Fruit fly (Drosophila melanogaster) whole organism, pupa: Measurements from ENCODE around the gene Dlip2.

Experiments
- CG10348 ChIP-seq: fragments of 200-800 bp; sonication (Bioruptor generic); IDR thresholded peaks from 2 replicates; pipeline ENCODE4 v1.3.6; 2022; ENCODE audit warnings: missing biosample characterization, missing genetic modification characterization
- CG12605 ChIP-seq: fragments of 200-800 bp; sonication (Bioruptor generic); IDR thresholded peaks from 2 replicates; pipeline ENCODE4 v1.3.6; 2022; ENCODE audit warnings: missing biosample characterization, missing genetic modification characterization
- CG13204 ChIP-seq: fragments of 200-800 bp; sonication (Bioruptor generic); optimal IDR thresholded peaks from 2 replicates; lab custom pipeline; 2018; ENCODE audit warnings: missing biosample characterization, mild to moderate bottlenecking, missing genetic modification characterization, moderate library complexity
- CG14655 ChIP-seq: fragments of 200-800 bp; sonication (Bioruptor generic); optimal IDR thresholded peaks from 3 replicates; lab custom pipeline; 2017; ENCODE audit warnings: mild to moderate bottlenecking, missing biosample characterization, missing genetic modification reagents, missing genetic modification characterization
- CG15710 ChIP-seq: fragments of 200-800 bp; sonication (Bioruptor generic); optimal IDR thresholded peaks from 2 replicates; lab custom pipeline; 2018; ENCODE audit warnings: missing biosample characterization, mild to moderate bottlenecking, missing genetic modification characterization, moderate library complexity
- CG17806 ChIP-seq: fragments of 200-800 bp; sonication (Bioruptor generic); optimal IDR thresholded peaks from 2 replicates; lab custom pipeline; 2018; ENCODE audit warnings: missing biosample characterization, mild to moderate bottlenecking, missing genetic modification characterization, moderate library complexity
- CG32121 ChIP-seq: fragments of 200-800 bp; sonication (Bioruptor generic); IDR thresholded peaks from 2 replicates; pipeline ENCODE4 v1.3.6; 2022; ENCODE audit warnings: missing biosample characterization, missing genetic modification characterization
- CG34367 ChIP-seq: fragments of 200-800 bp; sonication (Bioruptor generic); optimal IDR thresholded peaks from 2 replicates; lab custom pipeline; 2018; ENCODE audit warnings: missing biosample characterization, mild to moderate bottlenecking, missing genetic modification characterization
- CG4496 ChIP-seq: fragments of 200-800 bp; sonication (Bioruptor generic); IDR thresholded peaks from 3 replicates; pipeline ENCODE4 v1.3.6; 2022; ENCODE audit warnings: missing biosample characterization, missing genetic modification characterization
- CG8159 ChIP-seq: fragments of 200-800 bp; sonication (Bioruptor generic); optimal IDR thresholded peaks from 3 replicates; lab custom pipeline; 2018; ENCODE audit warnings: missing biosample characterization, mild to moderate bottlenecking, missing genetic modification characterization, moderate library complexity
- CG8301 ChIP-seq: fragments of 200-800 bp; sonication (Bioruptor generic); optimal IDR thresholded peaks from 2 replicates; lab custom pipeline; 2018; ENCODE audit warnings: missing biosample characterization, mild to moderate bottlenecking, missing genetic modification characterization
- CG9948 ChIP-seq: fragments of 200-800 bp; sonication (Bioruptor generic); optimal IDR thresholded peaks from 2 replicates; lab custom pipeline; 2018; ENCODE audit warnings: missing biosample characterization, mild to moderate bottlenecking, missing genetic modification characterization, moderate library complexity
- D1 ChIP-seq: fragments of 200-800 bp; sonication (Bioruptor generic); optimal IDR thresholded peaks from 2 replicates; lab custom pipeline; 2018; ENCODE audit warnings: missing biosample characterization, mild to moderate bottlenecking, missing genetic modification characterization, moderate library complexity
- EcR ChIP-seq: fragments of 200-800 bp; sonication (Bioruptor generic); optimal IDR thresholded peaks from 3 replicates; lab custom pipeline; 2019; ENCODE audit warnings: missing biosample characterization, missing genetic modification characterization, mild to moderate bottlenecking, moderate library complexity, missing genetic modification reagents
- Ets98B ChIP-seq: fragments of 200-800 bp; sonication (Bioruptor generic); IDR thresholded peaks from 2 replicates; pipeline ENCODE4 v1.3.6; 2022; ENCODE audit warnings: missing biosample characterization, missing genetic modification characterization
- Pif1A ChIP-seq: fragments of 200-800 bp; sonication (Bioruptor generic); optimal IDR thresholded peaks from 3 replicates; lab custom pipeline; 2016; ENCODE audit warnings: missing biosample characterization, missing genetic modification characterization
- Pif1B ChIP-seq: fragments of 200-800 bp; sonication (Bioruptor generic); optimal IDR thresholded peaks from 3 replicates; lab custom pipeline; 2016; ENCODE audit warnings: missing biosample characterization, missing genetic modification characterization
- Snoo ChIP-seq: fragments of 200-800 bp; sonication (Bioruptor generic); optimal IDR thresholded peaks from 3 replicates; lab custom pipeline; 2017; ENCODE audit warnings: missing biosample characterization, mild to moderate bottlenecking, missing genetic modification characterization, inconsistent platforms
- fd96Ca ChIP-seq: fragments of 200-800 bp; sonication (Bioruptor generic); IDR thresholded peaks from 3 replicates; pipeline ENCODE4 v1.3.6; 2022; ENCODE audit warnings: missing biosample characterization, missing genetic modification characterization
- gl ChIP-seq: fragments of 200-800 bp; sonication (Bioruptor generic); optimal IDR thresholded peaks from 2 replicates; lab custom pipeline; 2018; ENCODE audit warnings: missing biosample characterization, mild to moderate bottlenecking, missing genetic modification characterization
- rn ChIP-seq: fragments of 200-800 bp; sonication (Bioruptor generic); IDR thresholded peaks from 2 replicates; pipeline ENCODE4 v1.3.6; 2022; ENCODE audit warnings: missing biosample characterization, missing genetic modification characterization

Dlip2 gene

DNA sequence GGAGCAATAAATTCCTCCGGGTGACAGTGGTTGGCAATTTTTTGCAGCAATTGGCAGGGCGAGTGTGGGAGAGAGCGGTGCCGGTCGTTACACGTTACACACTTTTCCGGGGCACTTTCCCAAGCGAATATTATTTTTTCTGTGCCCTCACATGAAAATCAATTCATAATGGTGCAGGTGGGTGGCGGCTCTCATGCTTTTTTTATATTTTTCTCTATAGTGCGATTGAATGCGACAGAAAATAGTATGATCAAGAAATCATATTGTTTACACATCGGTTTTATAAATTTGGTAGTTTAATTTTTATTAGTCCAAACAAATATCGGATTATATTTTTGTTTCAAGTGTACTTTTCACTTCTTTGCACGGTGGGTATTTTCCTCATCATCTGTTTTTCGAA lies 16.2 kb upstream of the Dlip2 start:
- TF ChIP-seq CG34367 (tag; lab: Kevin White, UChicago) (no peak), CG8159 (tag; lab: Kevin White, UChicago) (no peak), Ets98B (no peak), CG10348 (GFP tag; lab: Robert Waterston, UW) (no peak), Snoo (tag; lab: Kevin White, UChicago) (no peak), CG32121 (GFP tag; lab: Robert Waterston, UW) (peak; percentile 29; the same call in 1 of the 2 replicates), CG12605 (GFP tag; lab: Robert Waterston, UW) (no peak), D1 (tag; lab: Kevin White, UChicago) (no peak), fd96Ca (GFP tag; lab: Robert Waterston, UW) (peak; percentile 37; the same call in 1 of the 3 replicates), rn (GFP tag; lab: Robert Waterston, UW) (no peak), CG17806 (tag; lab: Kevin White, UChicago) (no peak), CG4496 (GFP tag; lab: Robert Waterston, UW) (no peak)
- TF ChIP-seq, all 21 proteins: peak for 2

- TF ChIP-seq fd96Ca (GFP tag; lab: Robert Waterston, UW) (no peak), CG12605 (GFP tag; lab: Robert Waterston, UW) (0 out of 2 replicates have a peak, but pooled peaks have one; percentile 2), CG4496 (GFP tag; lab: Robert Waterston, UW) (no peak)
These were observed 14.5 kb upstream of the Dlip2 start for dm6 chr3R:4659934-4660353.

DNA sequence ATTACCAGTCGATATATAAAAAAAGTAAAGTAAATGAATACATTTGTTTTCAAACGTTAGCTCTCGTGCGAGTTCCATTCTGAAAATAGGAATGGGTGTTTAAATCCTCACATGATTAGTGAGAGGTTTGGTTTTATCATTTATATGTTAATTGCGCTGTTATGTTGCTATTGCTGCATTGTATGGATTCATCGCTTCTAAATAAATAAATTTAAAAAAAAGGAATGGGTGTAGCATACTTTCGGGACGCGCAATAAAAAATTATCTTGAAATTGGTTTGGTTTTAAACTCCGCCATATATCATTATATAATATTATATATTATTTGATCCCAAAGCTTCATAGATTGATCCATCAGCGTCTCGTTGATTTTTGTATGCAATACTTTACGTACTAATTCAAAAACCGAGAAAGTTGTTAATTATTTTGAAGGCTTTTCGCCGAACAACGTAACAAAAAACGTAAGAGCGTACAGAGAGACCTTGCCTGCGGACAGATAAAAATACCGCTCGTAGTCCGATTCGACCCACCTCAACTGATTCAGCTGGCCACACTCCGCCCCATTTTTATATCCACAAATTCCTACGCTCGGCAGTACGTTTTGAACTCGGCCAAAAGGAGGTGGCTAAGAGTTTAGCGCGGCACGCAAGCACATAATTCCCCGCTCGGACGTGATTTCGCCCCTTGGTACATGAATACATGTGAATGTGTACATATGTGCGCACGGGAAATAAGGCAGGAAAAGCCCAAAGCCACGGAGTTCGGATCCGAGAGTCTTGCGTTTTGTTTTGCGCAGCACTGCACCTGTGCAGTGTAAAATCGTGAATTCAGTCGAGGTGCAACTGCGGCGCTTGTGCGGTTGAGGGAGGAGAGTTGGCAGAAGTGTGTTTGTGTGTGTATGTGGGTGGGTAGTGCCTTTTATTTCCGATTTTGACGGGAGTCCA lies 13.8 kb upstream of the Dlip2 start, which contains the start of gene smash:
smash (plus strand) TSS at position 589 of the 943 bp plus-strand sequence.
- TF ChIP-seq D1 (tag; lab: Kevin White, UChicago) (peak; percentile 63), Pif1B (GFP tag; lab: Kevin White, UChicago) (peak; percentile 27), CG8301 (tag; lab: Kevin White, UChicago) (no peak), CG9948 (tag; lab: Kevin White, UChicago) (peak; percentile 11), CG34367 (tag; lab: Kevin White, UChicago) (no peak), fd96Ca (GFP tag; lab: Robert Waterston, UW) (no peak; the same call in 2 of the 3 replicates), EcR (peak; percentile 49), Snoo (tag; lab: Kevin White, UChicago) (peak; percentile 45), CG17806 (tag; lab: Kevin White, UChicago) (no peak), gl (tag; lab: Kevin White, UChicago) (peak; percentile 35), Pif1A (GFP tag; lab: Kevin White, UChicago) (peak; percentile 11), CG8159 (tag; lab: Kevin White, UChicago) (peak; percentile 17), CG13204 (GFP tag; lab: Kevin White, UChicago) (no peak), CG32121 (GFP tag; lab: Robert Waterston, UW) (peak; percentile 56), CG12605 (GFP tag; lab: Robert Waterston, UW) (peak; percentile 71), Ets98B (peak; percentile 65; the same call in 1 of the 2 replicates), CG15710 (tag; lab: Kevin White, UChicago) (peak; percentile 32), CG4496 (GFP tag; lab: Robert Waterston, UW) (peak; percentile 88), CG14655 (no peak), CG10348 (GFP tag; lab: Robert Waterston, UW) (no peak), rn (GFP tag; lab: Robert Waterston, UW) (no peak)

dm6 chr3R:4654557-4655273 lies 9.3 kb upstream of the Dlip2 start, which contains the start of gene spartin:
Gene spartin, plus strand, starts transcription at chr3R:4654800.
- TF ChIP-seq CG15710 (tag; lab: Kevin White, UChicago) (peak; percentile 1), CG12605 (GFP tag; lab: Robert Waterston, UW) (peak; percentile 23; the same call in 1 of the 2 replicates), CG32121 (GFP tag; lab: Robert Waterston, UW) (no peak), Pif1B (GFP tag; lab: Kevin White, UChicago) (peak; percentile 25), EcR (peak; percentile 37)
- TF ChIP-seq, all 21 proteins: peak for 4

DNA sequence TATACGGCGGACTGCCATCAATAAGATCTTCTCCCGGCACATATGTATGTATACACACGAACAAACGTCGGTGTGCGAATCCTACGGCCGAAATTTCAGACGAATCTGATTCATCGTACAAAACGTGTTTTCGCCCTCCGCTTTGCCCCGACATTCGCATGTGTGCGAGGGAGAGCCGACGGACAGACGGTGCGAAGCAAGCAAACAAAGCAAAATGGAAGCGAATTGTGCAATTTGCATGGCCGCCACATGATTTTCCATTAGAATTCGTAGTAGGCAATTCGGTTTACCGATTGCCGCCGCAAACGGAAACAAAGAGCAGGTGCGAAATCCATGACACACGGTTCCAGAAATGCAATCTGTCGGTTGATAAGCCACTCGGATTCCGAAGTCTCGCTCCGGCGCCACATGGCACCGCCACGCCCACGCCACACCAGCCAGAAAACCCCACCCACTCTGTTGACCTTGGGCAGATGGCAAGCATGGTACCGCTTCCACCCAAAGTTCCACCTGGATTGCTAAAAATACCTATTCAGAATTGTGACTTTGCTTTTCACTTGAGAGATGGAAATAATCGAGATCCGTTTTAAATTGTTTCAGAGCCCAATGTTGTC lies 4.5 kb upstream of the Dlip2 start:
- peak; percentile 41; the same call in 1 of the 3 replicates for TF ChIP-seq CG4496 (GFP tag; lab: Robert Waterston, UW)
- no peak for TF ChIP-seq rn (GFP tag; lab: Robert Waterston, UW)
- TF ChIP-seq, all 21 proteins: peak for 1
